Fruit fly (Drosophila melanogaster): Measurements from ENCODE around the gene mRpL21.
A peak's percentile ranks its signal among the peaks of the same experiment; 100 is the strongest.

The mRpL21 gene

dm6 chr3L:19216377-19216776, 38.5 kb downstream of the mRpL21 start (continued):
- TF ChIP-seq CG2712 (tag; optimal IDR thresholded peaks at IDR 0.05) (peak; percentile 51), CG12659 (GFP tag; optimal IDR thresholded peaks at IDR 0.05) (peak; percentile 19), run (tag; optimal IDR thresholded peaks at IDR 0.05) (peak; percentile 17), nom (GFP tag; optimal IDR thresholded peaks at IDR 0.05) (no peak), CG2889 (GFP tag; IDR thresholded peaks at IDR 0.05) (no peak), CG7372 (GFP tag; IDR thresholded peaks at IDR 0.05) (no peak), schlank (tag; optimal IDR thresholded peaks at IDR 0.05) (no peak), Scr (GFP tag; IDR thresholded peaks at IDR 0.05; ENCODE audit: partially characterized antibody) (no peak), ttk (GFP tag; IDR thresholded peaks at IDR 0.05) (no peak), eyg (GFP tag; optimal IDR thresholded peaks at IDR 0.05) (no peak), CG17361 (GFP tag; IDR thresholded peaks at IDR 0.05) (0 out of 3 replicates have a peak, but pooled peaks have one; percentile 46), Sox102F (GFP tag; optimal IDR thresholded peaks at IDR 0.05) (peak; percentile 65), CG33213 (GFP tag; optimal IDR thresholded peaks at IDR 0.05) (no peak), yki (optimal IDR thresholded peaks at IDR 0.05) (no peak), amos (GFP tag; IDR thresholded peaks at IDR 0.05; ENCODE audit: partially characterized antibody) (no peak), cad (GFP tag; optimal IDR thresholded peaks at IDR 0.05) (no peak), Elba2 (GFP tag; optimal IDR thresholded peaks at IDR 0.05) (no peak), nmo (GFP tag; optimal IDR thresholded peaks at IDR 0.05) (peak; percentile 30), Jarid2 (GFP tag; optimal IDR thresholded peaks at IDR 0.05) (peak; percentile 8), CG15269 (tag; optimal IDR thresholded peaks at IDR 0.05) (peak; percentile 58), CG14441 (GFP tag; IDR thresholded peaks at IDR 0.05) (peak; percentile 22; the same call in 1 of the 2 replicates), CG9437 (GFP tag; optimal IDR thresholded peaks at IDR 0.05) (no peak), Dek (tag; optimal IDR thresholded peaks at IDR 0.05) (peak; percentile 29), HLHmδ (GFP tag; optimal IDR thresholded peaks at IDR 0.05) (no peak), CG8089 (GFP tag; optimal IDR thresholded peaks at IDR 0.05) (no peak), pum (GFP tag; optimal IDR thresholded peaks at IDR 0.05) (no peak), C15 (GFP tag; IDR thresholded peaks at IDR 0.05) (no peak), CG7786 (GFP tag; optimal IDR thresholded peaks at IDR 0.05) (no peak), Dbx (GFP tag; IDR thresholded peaks at IDR 0.05) (peak; percentile 65; the same call in 2 of the 3 replicates), CG7357 (GFP tag; IDR thresholded peaks at IDR 0.05) (no peak), Sox100B (GFP tag; optimal IDR thresholded peaks at IDR 0.05) (peak; percentile 34), dmrt99B (tag; optimal IDR thresholded peaks at IDR 0.05) (peak; percentile 77), pho (GFP tag; optimal IDR thresholded peaks at IDR 0.05) (no peak), PHDP (tag; optimal IDR thresholded peaks at IDR 0.05) (peak; percentile 67), CG8281 (tag; optimal IDR thresholded peaks at IDR 0.05) (peak; percentile 25), CG32532 (GFP tag; IDR thresholded peaks at IDR 0.05) (peak; percentile 62), CG10267 (tag; optimal IDR thresholded peaks at IDR 0.05) (peak; percentile 10), CG30431 (GFP tag; optimal IDR thresholded peaks at IDR 0.05) (no peak), CG7963 (GFP tag; IDR thresholded peaks at IDR 0.05; ENCODE audit: partially characterized antibody) (no peak), pfk (GFP tag; optimal IDR thresholded peaks at IDR 0.05) (no peak), CG8478 (optimal IDR thresholded peaks at IDR 0.05) (no peak), CG15011 (GFP tag; optimal IDR thresholded peaks at IDR 0.05) (no peak), vnd (GFP tag; IDR thresholded peaks at IDR 0.05; ENCODE audit: partially characterized antibody) (no peak), bcd (GFP tag; optimal IDR thresholded peaks at IDR 0.05) (peak; percentile 51), CG3726 (GFP tag; IDR thresholded peaks at IDR 0.05) (0 out of 3 replicates have a peak, but pooled peaks have one; percentile 13), Aef1 (GFP tag; IDR thresholded peaks at IDR 0.05) (0 out of 3 replicates have a peak, but pooled peaks have one; percentile 14), dpn (GFP tag; optimal IDR thresholded peaks at IDR 0.05) (peak in 1 of 2 experiments; percentile 29), stc (GFP tag; IDR thresholded peaks at IDR 0.05) (peak; percentile 48; the same call in 1 of the 2 replicates), fd102C (GFP tag; optimal IDR thresholded peaks at IDR 0.05) (no peak), CG9797 (GFP tag; optimal IDR thresholded peaks at IDR 0.05) (no peak), CG6689 (GFP tag; IDR thresholded peaks at IDR 0.05) (no peak)
